Worm (Caenorhabditis elegans) whole organism, mixed stage, embryonic: ENCODE data around the gene Y70C5B.2.
"Not testable (repeated sequence)": the region's sequence is repeated elsewhere in the genome, so short reads cannot be mapped to it uniquely, and the experiment has no call there.

ENCODE experiments used
- M03D4.4 ChIP-seq: sonication (generic microtip); optimal IDR thresholded peaks from 2 replicates; lab custom pipeline; 2017; ENCODE audit warnings: mild to moderate bottlenecking, missing genetic modification characterization, missing compliant biosample characterization
- bed-3 ChIP-seq: fragments of 200-800 bp; sonication (Bioruptor generic); optimal IDR thresholded peaks from 3 replicates; lab custom pipeline; 2018; ENCODE audit warnings: mild to moderate bottlenecking, missing genetic modification characterization, moderate library complexity, missing compliant biosample characterization
- blmp-1 ChIP-seq: fragments of 150-350 bp; optimal IDR thresholded peaks from 2 replicates; lab custom pipeline; 2014; ENCODE audit warnings: missing biosample characterization, missing genetic modification characterization
- ceh-39 ChIP-seq: fragments of 150-350 bp; optimal IDR thresholded peaks from 2 replicates; lab custom pipeline; 2014; ENCODE audit warnings: missing biosample characterization, missing genetic modification characterization
- ceh-43 ChIP-seq: fragments of 200-800 bp; sonication (Bioruptor generic); optimal IDR thresholded peaks from 2 replicates; lab custom pipeline; 2018; ENCODE audit warnings: mild to moderate bottlenecking, missing genetic modification characterization, moderate library complexity, missing compliant biosample characterization
- ceh-83 ChIP-seq: fragments of 200-800 bp; sonication (Bioruptor generic); optimal IDR thresholded peaks from 2 replicates; lab custom pipeline; 2018; ENCODE audit warnings: mild to moderate bottlenecking, missing genetic modification characterization, missing compliant biosample characterization
- ces-1 ChIP-seq: fragments of 150-350 bp; optimal IDR thresholded peaks from 2 replicates; lab custom pipeline; 2014; ENCODE audit warnings: missing biosample characterization, missing genetic modification reagents, missing genetic modification characterization
- cnd-1 ChIP-seq: fragments of 200-800 bp; sonication (Bioruptor generic); optimal IDR thresholded peaks from 2 replicates; lab custom pipeline; 2018; ENCODE audit warnings: mild to moderate bottlenecking, missing genetic modification characterization, missing compliant biosample characterization
- drap-1 ChIP-seq: fragments of 200-800 bp; sonication (Bioruptor generic); optimal IDR thresholded peaks from 3 replicates; lab custom pipeline; 2018; ENCODE audit warnings: mild to moderate bottlenecking, missing genetic modification characterization, missing compliant biosample characterization
- elt-1 ChIP-seq: sonication (generic microtip); optimal IDR thresholded peaks from 2 replicates; lab custom pipeline; 2017; ENCODE audit warnings: missing genetic modification characterization, mild to moderate bottlenecking, missing compliant biosample characterization, antibody characterized with exemption, moderate library complexity, borderline replicate concordance; ENCODE audit not compliant: insufficient read depth
- elt-3 ChIP-seq: fragments of 150-350 bp; optimal IDR thresholded peaks from 2 replicates; lab custom pipeline; 2014; ENCODE audit warnings: missing biosample characterization, missing genetic modification characterization
- flh-1 ChIP-seq: fragments of 200-800 bp; sonication (Bioruptor generic); optimal IDR thresholded peaks from 2 replicates; lab custom pipeline; 2018; ENCODE audit warnings: mild to moderate bottlenecking, missing genetic modification characterization, moderate library complexity, missing compliant biosample characterization
- ham-2 ChIP-seq: fragments of 200-800 bp; sonication (Bioruptor generic); optimal IDR thresholded peaks from 2 replicates; lab custom pipeline; 2018; ENCODE audit warnings: mild to moderate bottlenecking, missing genetic modification characterization, missing compliant biosample characterization
- hlh-1 ChIP-seq: fragments of 150-350 bp; optimal IDR thresholded peaks from 2 replicates; lab custom pipeline; 2014; ENCODE audit warnings: missing biosample characterization, missing genetic modification reagents, missing genetic modification characterization
- lin-13 ChIP-seq: fragments of 150-350 bp; optimal IDR thresholded peaks from 2 replicates; lab custom pipeline; 2014; ENCODE audit warnings: missing biosample characterization, missing genetic modification characterization
- lin-32 ChIP-seq: fragments of 200-800 bp; sonication (Bioruptor generic); optimal IDR thresholded peaks from 2 replicates; lab custom pipeline; 2018; ENCODE audit warnings: mild to moderate bottlenecking, missing genetic modification characterization, missing compliant biosample characterization
- lsy-2 ChIP-seq: fragments of 150-350 bp; optimal IDR thresholded peaks from 2 replicates; lab custom pipeline; 2014; ENCODE audit warnings: missing biosample characterization, missing genetic modification characterization
- mab-5 ChIP-seq: fragments of 150-350 bp; optimal IDR thresholded peaks from 2 replicates; lab custom pipeline; 2014; ENCODE audit warnings: missing biosample characterization, missing genetic modification characterization
- mep-1 ChIP-seq: fragments of 150-350 bp; optimal IDR thresholded peaks from 2 replicates; lab custom pipeline; 2017; ENCODE audit warnings: missing biosample characterization, missing genetic modification reagents, missing genetic modification characterization, inconsistent platforms
- mls-2 ChIP-seq: sonication (generic microtip); optimal IDR thresholded peaks from 2 replicates; lab custom pipeline; 2016; ENCODE audit warnings: mild to moderate bottlenecking, missing genetic modification characterization, moderate library complexity, missing compliant biosample characterization
- nhr-12 ChIP-seq: fragments of 150-350 bp; optimal IDR thresholded peaks from 2 replicates; lab custom pipeline; 2014; ENCODE audit warnings: missing biosample characterization, missing genetic modification characterization
- nhr-2 ChIP-seq: fragments of 150-350 bp; optimal IDR thresholded peaks from 2 replicates; lab custom pipeline; 2014; ENCODE audit warnings: missing biosample characterization, missing genetic modification characterization
- nhr-237 ChIP-seq: fragments of 150-350 bp; optimal IDR thresholded peaks from 2 replicates; lab custom pipeline; 2014; ENCODE audit warnings: missing biosample characterization, missing genetic modification characterization
- nhr-28 ChIP-seq: fragments of 150-350 bp; optimal IDR thresholded peaks from 2 replicates; lab custom pipeline; 2014; ENCODE audit warnings: missing biosample characterization, missing genetic modification characterization
- nhr-76 ChIP-seq: sonication (generic microtip); optimal IDR thresholded peaks from 2 replicates; lab custom pipeline; 2017; ENCODE audit warnings: missing biosample characterization, missing genetic modification characterization
- pha-4 ChIP-seq: fragments of 150-350 bp; optimal IDR thresholded peaks from 2 replicates; lab custom pipeline; 2018; ENCODE audit warnings: missing biosample characterization, missing genetic modification reagents, missing genetic modification characterization
- sem-2 ChIP-seq: fragments of 200-800 bp; sonication (Bioruptor generic); optimal IDR thresholded peaks from 2 replicates; lab custom pipeline; 2018; ENCODE audit warnings: mild to moderate bottlenecking, missing genetic modification characterization, missing compliant biosample characterization
- snpc-4 ChIP-seq: fragments of 150-350 bp; optimal IDR thresholded peaks from 2 replicates; lab custom pipeline; 2014; ENCODE audit warnings: missing biosample characterization, missing genetic modification characterization
- sptf-1 ChIP-seq: sonication (generic microtip); optimal IDR thresholded peaks from 2 replicates; lab custom pipeline; 2017; ENCODE audit warnings: mild to moderate bottlenecking, missing genetic modification characterization, moderate library complexity, missing compliant biosample characterization
- tbx-8 ChIP-seq: fragments of 200-800 bp; sonication (Bioruptor generic); optimal IDR thresholded peaks from 2 replicates; lab custom pipeline; 2018; ENCODE audit warnings: mild to moderate bottlenecking, missing genetic modification characterization, moderate library complexity, missing compliant biosample characterization
- unc-120 ChIP-seq: sonication (generic microtip); optimal IDR thresholded peaks from 2 replicates; lab custom pipeline; 2017; ENCODE audit warnings: missing genetic modification characterization, missing compliant biosample characterization; ENCODE audit not compliant: poor library complexity, severe bottlenecking
- unc-39 ChIP-seq: fragments of 150-350 bp; optimal IDR thresholded peaks from 2 replicates; lab custom pipeline; 2014; ENCODE audit warnings: missing biosample characterization, missing genetic modification characterization
- unc-62 ChIP-seq: fragments of 150-350 bp; optimal IDR thresholded peaks from 2 replicates; lab custom pipeline; 2014; ENCODE audit warnings: missing biosample characterization, missing genetic modification reagents, missing genetic modification characterization
- zip-8 ChIP-seq: fragments of 150-350 bp; optimal IDR thresholded peaks from 2 replicates; lab custom pipeline; 2014; ENCODE audit warnings: missing biosample characterization, missing genetic modification characterization
- ztf-11 ChIP-seq: fragments of 150-350 bp; optimal IDR thresholded peaks from 2 replicates; lab custom pipeline; 2014; ENCODE audit warnings: missing biosample characterization, missing genetic modification characterization

Gene Y70C5B.2

ce11 chrV:16660816-16661215 is at the start of gene Y70C5B.2:
Y70C5B.2 (minus strand) TSS chrV:16660916.
- TF ChIP-seq blmp-1 (tag; lab: Kevin White, UChicago); pha-4; flh-1 (GFP tag; lab: Kevin White, UChicago): not testable (repeated sequence)
- TF ChIP-seq, all 35 proteins: peak for 0; not testable (repeated sequence) for 35

ce11 chrV:16706549-16706948 is 45.8 kb upstream of the Y70C5B.2 start, which contains the start of gene clec-9:
clec-9 (minus strand) TSS chrV:16706649.
- no peak for TF ChIP-seq nhr-2 (tag; lab: Kevin White, UChicago)
- TF ChIP-seq snpc-4 (tag; lab: Kevin White, UChicago): no peak
- TF ChIP-seq nhr-237 (tag; lab: Kevin White, UChicago): no peak
- no peak for TF ChIP-seq M03D4.4
- no peak for TF ChIP-seq sem-2 (GFP tag; lab: Kevin White, UChicago)
- TF ChIP-seq drap-1: no peak
- TF ChIP-seq ceh-83: no peak
- TF ChIP-seq, all 35 proteins: peak for 0

- TF ChIP-seq unc-120: no peak
- no peak for TF ChIP-seq pha-4
- no peak for TF ChIP-seq mab-5 (tag; lab: Kevin White, UChicago)
- TF ChIP-seq ceh-39: no peak
- peak; percentile 32 for TF ChIP-seq cnd-1 (tag; lab: Kevin White, UChicago)
- no peak for TF ChIP-seq mep-1 (tag; lab: Kevin White, UChicago)
- TF ChIP-seq M03D4.4: peak; percentile 32
- no peak for TF ChIP-seq lsy-2 (tag; lab: Kevin White, UChicago)
- TF ChIP-seq elt-3 (tag; lab: Kevin White, UChicago): no peak
- no peak for TF ChIP-seq nhr-237 (tag; lab: Kevin White, UChicago)
- TF ChIP-seq zip-8 (tag; lab: Kevin White, UChicago): no peak
- no peak for TF ChIP-seq elt-1 (tag; lab: Kevin White, UChicago)
- no peak for TF ChIP-seq tbx-8
- no peak for TF ChIP-seq unc-62 (GFP tag; lab: Kevin White, UChicago)
- no peak for TF ChIP-seq snpc-4 (tag; lab: Kevin White, UChicago)
- peak; percentile 16 for TF ChIP-seq lin-32
- TF ChIP-seq blmp-1 (tag; lab: Kevin White, UChicago): no peak
- no peak for TF ChIP-seq lin-13 (tag; lab: Kevin White, UChicago)
- peak; percentile 49 for TF ChIP-seq bed-3
- peak; percentile 79 for TF ChIP-seq sptf-1 (tag; lab: Kevin White, UChicago)
- no peak for TF ChIP-seq ztf-11 (tag; lab: Kevin White, UChicago)
- peak; percentile 80 for TF ChIP-seq mls-2 (tag; lab: Kevin White, UChicago)
- no peak for TF ChIP-seq hlh-1 (tag; lab: Kevin White, UChicago)
- no peak for TF ChIP-seq nhr-28 (tag; lab: Kevin White, UChicago)
- no peak for TF ChIP-seq nhr-76 (tag; lab: Kevin White, UChicago)
- peak; percentile 10 for TF ChIP-seq ceh-43 (GFP tag; lab: Kevin White, UChicago)
- TF ChIP-seq sem-2 (GFP tag; lab: Kevin White, UChicago): peak; percentile 1
- TF ChIP-seq flh-1 (GFP tag; lab: Kevin White, UChicago): peak; percentile 12
- TF ChIP-seq ham-2 (GFP tag; lab: Kevin White, UChicago): no peak
- TF ChIP-seq ces-1 (GFP tag; lab: Kevin White, UChicago): no peak
- TF ChIP-seq nhr-12 (tag; lab: Kevin White, UChicago): no peak
- no peak for TF ChIP-seq nhr-2 (tag; lab: Kevin White, UChicago)
- peak; percentile 51 for TF ChIP-seq drap-1
- no peak for TF ChIP-seq unc-39
- peak; percentile 14 for TF ChIP-seq ceh-83
- TF ChIP-seq, all 35 proteins: peak for 11
These were observed 39.1 kb upstream of the Y70C5B.2 start, which contains the start of gene Y70C5C.1 for ce11 chrV:16699752-16700259. Y70C5C.1 (plus strand) TSS chrV:16700209.

ce11 chrV:16697178-16697577 is 36.5 kb upstream of the Y70C5B.2 start, which contains the start of gene srw-41:
srw-41 (plus strand) TSS chrV:16697478.
- TF ChIP-seq mep-1 (tag; lab: Kevin White, UChicago) (no peak), snpc-4 (tag; lab: Kevin White, UChicago) (no peak), bed-3 (no peak), unc-120 (no peak), lsy-2 (tag; lab: Kevin White, UChicago) (no peak), ces-1 (GFP tag; lab: Kevin White, UChicago) (no peak), mls-2 (tag; lab: Kevin White, UChicago) (no peak), ztf-11 (tag; lab: Kevin White, UChicago) (no peak), drap-1 (no peak), hlh-1 (tag; lab: Kevin White, UChicago) (no peak), ceh-83 (no peak)
